Worm (Caenorhabditis elegans) whole organism, young adult: ENCODE data around the gene srh-15.

Source experiments
- chd-7 ChIP-seq: sonication (generic microtip); optimal IDR thresholded peaks from 2 replicates; lab custom pipeline; 2016; ENCODE audit warnings: mild to moderate bottlenecking, missing genetic modification characterization, moderate library complexity, missing compliant biosample characterization
- madf-6 ChIP-seq: fragments of 200-800 bp; sonication (Bioruptor generic); IDR thresholded peaks from 2 replicates; pipeline ENCODE4 v1.3.6; 2022; ENCODE audit warnings: missing genetic modification reagents, missing genetic modification characterization, missing compliant biosample characterization
- pha-4 ChIP-seq: fragments of 150-350 bp; sonication (generic microtip); optimal IDR thresholded peaks from 2 replicates; lab custom pipeline; 2014; ENCODE audit warnings: missing biosample characterization, missing genetic modification reagents, missing genetic modification characterization

DNA sequence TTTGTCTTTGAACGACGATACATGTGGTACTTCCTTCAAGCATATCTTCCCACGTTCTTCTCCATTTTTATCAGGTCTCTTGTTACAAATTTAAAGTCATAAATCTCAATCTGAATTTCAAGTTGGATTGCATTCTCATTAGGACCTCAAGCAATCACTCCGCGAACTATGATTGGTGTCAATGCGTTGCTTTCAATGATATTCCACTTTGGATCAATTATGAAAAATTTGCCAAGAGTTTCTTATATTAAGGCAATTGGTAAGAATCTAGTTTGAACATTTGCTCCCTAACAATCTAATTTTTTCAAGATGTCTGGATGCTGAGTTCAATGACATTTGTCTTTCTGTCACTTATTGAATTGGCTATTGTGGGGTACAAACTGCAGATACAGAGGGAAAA is 21.5 kb downstream of the srh-15 start:
- TF ChIP-seq chd-7: no peak
- no peak for TF ChIP-seq madf-6 (GFP tag; lab: Robert Waterston, UW)
- no peak for TF ChIP-seq pha-4 (tag; lab: Kevin White, UChicago)
